Fruit fly (Drosophila melanogaster): ENCODE measurements around the gene CG45067.
A peak's percentile ranks its signal among the peaks of the same experiment; 100 is the strongest.

CG45067 gene

dm6 chr3L:3149060-3149872 is 35.0 kb upstream of the CG45067 start (continued):
- TF ChIP-seq MBD-R2 (GFP tag; IDR thresholded peaks at IDR 0.05), result no peak; the same call in 1 of the 2 replicates
- no peak for TF ChIP-seq gfzf (GFP tag; optimal IDR thresholded peaks at IDR 0.05)
- TF ChIP-seq sna (GFP tag; IDR thresholded peaks at IDR 0.05; ENCODE audit: partially characterized antibody), result no peak
- no peak for TF ChIP-seq Dek (tag; optimal IDR thresholded peaks at IDR 0.05)
- no peak for TF ChIP-seq otp (GFP tag; IDR thresholded peaks at IDR 0.05)
- TF ChIP-seq Hmx (GFP tag; optimal IDR thresholded peaks at IDR 0.05), result no peak
- TF ChIP-seq unc-4 (GFP tag; IDR thresholded peaks at IDR 0.05; ENCODE audit: partially characterized antibody), result peak; percentile 42
- TF ChIP-seq Dad (GFP tag; optimal IDR thresholded peaks at IDR 0.05), result no peak
- TF ChIP-seq CG10431 (GFP tag; optimal IDR thresholded peaks at IDR 0.05), result no peak
- TF ChIP-seq CG11723 (GFP tag; optimal IDR thresholded peaks at IDR 0.05), result no peak
- no peak for TF ChIP-seq CG30431 (GFP tag; optimal IDR thresholded peaks at IDR 0.05)
- TF ChIP-seq CG2678 (tag; optimal IDR thresholded peaks at IDR 0.05), result no peak
- TF ChIP-seq Fer2 (tag; optimal IDR thresholded peaks at IDR 0.05), result no peak
- no peak for TF ChIP-seq Hsf (GFP tag; optimal IDR thresholded peaks at IDR 0.05)
- no peak for TF ChIP-seq CG11085 (GFP tag; IDR thresholded peaks at IDR 0.05)
- TF ChIP-seq Tbp (GFP tag; optimal IDR thresholded peaks at IDR 0.05), result no peak
- no peak for TF ChIP-seq trh (GFP tag; optimal IDR thresholded peaks at IDR 0.05)
- TF ChIP-seq gsb (GFP tag; IDR thresholded peaks at IDR 0.05), result no peak
- no peak for TF ChIP-seq al (GFP tag; IDR thresholded peaks at IDR 0.05)
- no peak; the same call in 2 of the 3 replicates for TF ChIP-seq knrl (GFP tag; IDR thresholded peaks at IDR 0.05; ENCODE audit: partially characterized antibody)
- TF ChIP-seq CG8944 (GFP tag; optimal IDR thresholded peaks at IDR 0.05), result no peak
- TF ChIP-seq Aef1 (GFP tag; IDR thresholded peaks at IDR 0.05), result 0 out of 3 replicates have a peak, but pooled peaks have one; percentile 37
- TF ChIP-seq CG12659 (GFP tag; optimal IDR thresholded peaks at IDR 0.05), result no peak
- no peak for TF ChIP-seq CkIIα-i1 (GFP tag; IDR thresholded peaks at IDR 0.05)
- TF ChIP-seq ap (GFP tag; IDR thresholded peaks at IDR 0.05), result no peak
- no peak for TF ChIP-seq Blimp-1 (GFP tag; optimal IDR thresholded peaks at IDR 0.05)
- no peak for TF ChIP-seq toy (GFP tag; IDR thresholded peaks at IDR 0.05)
- no peak for TF ChIP-seq org-1 (GFP tag; optimal IDR thresholded peaks at IDR 0.05)
- TF ChIP-seq CTCF (GFP tag; optimal IDR thresholded peaks at IDR 0.05), result no peak
- TF ChIP-seq CG2120 (GFP tag; optimal IDR thresholded peaks at IDR 0.05), result no peak
- TF ChIP-seq pum (GFP tag; optimal IDR thresholded peaks at IDR 0.05), result no peak
- no peak for TF ChIP-seq Bteb2 (GFP tag; optimal IDR thresholded peaks at IDR 0.05)
- no peak for TF ChIP-seq CG7928 (GFP tag; optimal IDR thresholded peaks at IDR 0.05)
- TF ChIP-seq so (GFP tag; IDR thresholded peaks at IDR 0.05), result peak; percentile 65; the same call in 2 of the 3 replicates
- TF ChIP-seq ATbp (GFP tag; optimal IDR thresholded peaks at IDR 0.05), result no peak
- no peak for TF ChIP-seq CG15269 (tag; optimal IDR thresholded peaks at IDR 0.05)
- peak; percentile 99 for TF ChIP-seq sug (tag; optimal IDR thresholded peaks at IDR 0.05)
- TF ChIP-seq CG3065 (GFP tag; optimal IDR thresholded peaks at IDR 0.05), result no peak
- TF ChIP-seq tna (GFP tag; IDR thresholded peaks at IDR 0.05; ENCODE audit: partially characterized antibody), result no peak
- no peak for TF ChIP-seq oc (tag; optimal IDR thresholded peaks at IDR 0.05)
- no peak for TF ChIP-seq sima (GFP tag; optimal IDR thresholded peaks at IDR 0.05)
- TF ChIP-seq CG18011 (GFP tag; optimal IDR thresholded peaks at IDR 0.05), result no peak
- no peak for TF ChIP-seq CG8089 (GFP tag; optimal IDR thresholded peaks at IDR 0.05)
- TF ChIP-seq Sox102F (GFP tag; optimal IDR thresholded peaks at IDR 0.05), result no peak
- TF ChIP-seq esg (GFP tag; conservative IDR thresholded peaks at IDR 0.05), result no peak
- peak; percentile 45 for TF ChIP-seq CG6854 (GFP tag; optimal IDR thresholded peaks at IDR 0.05)
- no peak for TF ChIP-seq jigr1 (GFP tag; IDR thresholded peaks at IDR 0.05)
- no peak for TF ChIP-seq CG4424 (GFP tag; optimal IDR thresholded peaks at IDR 0.05)
- no peak for TF ChIP-seq sens (GFP tag)
- TF ChIP-seq CG3847 (GFP tag; IDR thresholded peaks at IDR 0.05), result 0 out of 2 replicates have a peak, but pooled peaks have one; percentile 6
- TF ChIP-seq her (GFP tag; optimal IDR thresholded peaks at IDR 0.05), result no peak

Data from whole organism, embryonic.